Fruit fly (Drosophila melanogaster) whole organism, pupa: ENCODE measurements around the gene CG15249.

Experiments
- CG10348 ChIP-seq: fragments of 200-800 bp; sonication (Bioruptor generic); IDR thresholded peaks from 2 replicates; pipeline ENCODE4 v1.3.6; 2022; ENCODE audit warnings: missing biosample characterization, missing genetic modification characterization
- CG12605 ChIP-seq: fragments of 200-800 bp; sonication (Bioruptor generic); IDR thresholded peaks from 2 replicates; pipeline ENCODE4 v1.3.6; 2022; ENCODE audit warnings: missing biosample characterization, missing genetic modification characterization
- CG13204 ChIP-seq: fragments of 200-800 bp; sonication (Bioruptor generic); optimal IDR thresholded peaks from 2 replicates; lab custom pipeline; 2018; ENCODE audit warnings: missing biosample characterization, mild to moderate bottlenecking, missing genetic modification characterization, moderate library complexity
- CG14655 ChIP-seq: fragments of 200-800 bp; sonication (Bioruptor generic); optimal IDR thresholded peaks from 3 replicates; lab custom pipeline; 2017; ENCODE audit warnings: mild to moderate bottlenecking, missing biosample characterization, missing genetic modification reagents, missing genetic modification characterization
- CG15710 ChIP-seq: fragments of 200-800 bp; sonication (Bioruptor generic); optimal IDR thresholded peaks from 2 replicates; lab custom pipeline; 2018; ENCODE audit warnings: missing biosample characterization, mild to moderate bottlenecking, missing genetic modification characterization, moderate library complexity
- CG17806 ChIP-seq: fragments of 200-800 bp; sonication (Bioruptor generic); optimal IDR thresholded peaks from 2 replicates; lab custom pipeline; 2018; ENCODE audit warnings: missing biosample characterization, mild to moderate bottlenecking, missing genetic modification characterization, moderate library complexity
- CG32121 ChIP-seq: fragments of 200-800 bp; sonication (Bioruptor generic); IDR thresholded peaks from 2 replicates; pipeline ENCODE4 v1.3.6; 2022; ENCODE audit warnings: missing biosample characterization, missing genetic modification characterization
- CG34367 ChIP-seq: fragments of 200-800 bp; sonication (Bioruptor generic); optimal IDR thresholded peaks from 2 replicates; lab custom pipeline; 2018; ENCODE audit warnings: missing biosample characterization, mild to moderate bottlenecking, missing genetic modification characterization
- CG4496 ChIP-seq: fragments of 200-800 bp; sonication (Bioruptor generic); IDR thresholded peaks from 3 replicates; pipeline ENCODE4 v1.3.6; 2022; ENCODE audit warnings: missing biosample characterization, missing genetic modification characterization
- CG8159 ChIP-seq: fragments of 200-800 bp; sonication (Bioruptor generic); optimal IDR thresholded peaks from 3 replicates; lab custom pipeline; 2018; ENCODE audit warnings: missing biosample characterization, mild to moderate bottlenecking, missing genetic modification characterization, moderate library complexity
- CG8301 ChIP-seq: fragments of 200-800 bp; sonication (Bioruptor generic); optimal IDR thresholded peaks from 2 replicates; lab custom pipeline; 2018; ENCODE audit warnings: missing biosample characterization, mild to moderate bottlenecking, missing genetic modification characterization
- CG9948 ChIP-seq: fragments of 200-800 bp; sonication (Bioruptor generic); optimal IDR thresholded peaks from 2 replicates; lab custom pipeline; 2018; ENCODE audit warnings: missing biosample characterization, mild to moderate bottlenecking, missing genetic modification characterization, moderate library complexity
- D1 ChIP-seq: fragments of 200-800 bp; sonication (Bioruptor generic); optimal IDR thresholded peaks from 2 replicates; lab custom pipeline; 2018; ENCODE audit warnings: missing biosample characterization, mild to moderate bottlenecking, missing genetic modification characterization, moderate library complexity
- EcR ChIP-seq: fragments of 200-800 bp; sonication (Bioruptor generic); optimal IDR thresholded peaks from 3 replicates; lab custom pipeline; 2019; ENCODE audit warnings: missing biosample characterization, missing genetic modification characterization, mild to moderate bottlenecking, moderate library complexity, missing genetic modification reagents
- Ets98B ChIP-seq: fragments of 200-800 bp; sonication (Bioruptor generic); IDR thresholded peaks from 2 replicates; pipeline ENCODE4 v1.3.6; 2022; ENCODE audit warnings: missing biosample characterization, missing genetic modification characterization
- Pif1A ChIP-seq: fragments of 200-800 bp; sonication (Bioruptor generic); optimal IDR thresholded peaks from 3 replicates; lab custom pipeline; 2016; ENCODE audit warnings: missing biosample characterization, missing genetic modification characterization
- Pif1B ChIP-seq: fragments of 200-800 bp; sonication (Bioruptor generic); optimal IDR thresholded peaks from 3 replicates; lab custom pipeline; 2016; ENCODE audit warnings: missing biosample characterization, missing genetic modification characterization
- Snoo ChIP-seq: fragments of 200-800 bp; sonication (Bioruptor generic); optimal IDR thresholded peaks from 3 replicates; lab custom pipeline; 2017; ENCODE audit warnings: missing biosample characterization, mild to moderate bottlenecking, missing genetic modification characterization, inconsistent platforms
- fd96Ca ChIP-seq: fragments of 200-800 bp; sonication (Bioruptor generic); IDR thresholded peaks from 3 replicates; pipeline ENCODE4 v1.3.6; 2022; ENCODE audit warnings: missing biosample characterization, missing genetic modification characterization
- gl ChIP-seq: fragments of 200-800 bp; sonication (Bioruptor generic); optimal IDR thresholded peaks from 2 replicates; lab custom pipeline; 2018; ENCODE audit warnings: missing biosample characterization, mild to moderate bottlenecking, missing genetic modification characterization
- rn ChIP-seq: fragments of 200-800 bp; sonication (Bioruptor generic); IDR thresholded peaks from 2 replicates; pipeline ENCODE4 v1.3.6; 2022; ENCODE audit warnings: missing biosample characterization, missing genetic modification characterization

CG15249 gene

dm6 chrX:9879570-9879969, 19.8 kb downstream of the CG15249 start, which contains the start of gene CG9686:
Gene CG9686 (plus strand): TSS chrX:9879870.
- TF ChIP-seq Pif1A (no peak), EcR (GFP tag; lab: Kevin White, UChicago) (no peak), Ets98B (GFP tag; lab: Robert Waterston, UW) (no peak), CG13204 (GFP tag; lab: Kevin White, UChicago) (no peak), CG15710 (no peak), CG17806 (tag; lab: Kevin White, UChicago) (no peak), D1 (no peak), CG4496 (GFP tag; lab: Robert Waterston, UW) (no peak)

- TF ChIP-seq Snoo (tag; lab: Kevin White, UChicago) (no peak), rn (GFP tag; lab: Robert Waterston, UW) (no peak), gl (tag; lab: Kevin White, UChicago) (no peak), CG34367 (tag; lab: Kevin White, UChicago) (no peak), CG32121 (no peak), Ets98B (GFP tag; lab: Robert Waterston, UW) (no peak), CG13204 (GFP tag; lab: Kevin White, UChicago) (no peak), EcR (GFP tag; lab: Kevin White, UChicago) (no peak)
- TF ChIP-seq, all 21 proteins: peak for 0
Measured at dm6 chrX:9878125-9878524, 21.3 kb downstream of the CG15249 start, which contains the start of gene CG1468. Gene CG1468 (plus strand): TSS chrX:9878422.

- TF ChIP-seq CG32121 (no peak), Pif1B (no peak), CG14655 (no peak), fd96Ca (GFP tag; lab: Robert Waterston, UW) (no peak), CG8159 (tag; lab: Kevin White, UChicago) (no peak), EcR (GFP tag; lab: Kevin White, UChicago) (no peak), D1 (no peak), Ets98B (GFP tag; lab: Robert Waterston, UW) (no peak)
Measured at dm6 chrX:9877240-9877639, 22.1 kb downstream of the CG15249 start.

- TF ChIP-seq CG32121 (peak; percentile 76; the same call in 1 of the 2 replicates), Snoo (tag; lab: Kevin White, UChicago) (no peak), CG15710 (no peak), CG4496 (GFP tag; lab: Robert Waterston, UW) (peak; percentile 73), CG13204 (GFP tag; lab: Kevin White, UChicago) (no peak), Pif1A (peak; percentile 1), CG14655 (peak; percentile 12), rn (GFP tag; lab: Robert Waterston, UW) (peak; percentile 39; the same call in 1 of the 2 replicates), CG10348 (GFP tag; lab: Robert Waterston, UW) (0 out of 2 replicates have a peak, but pooled peaks have one; percentile 19), CG8301 (peak; percentile 18), Ets98B (GFP tag; lab: Robert Waterston, UW) (peak; percentile 81), fd96Ca (GFP tag; lab: Robert Waterston, UW) (no peak), CG12605 (GFP tag; lab: Robert Waterston, UW) (peak; percentile 25; the same call in 1 of the 2 replicates)
Measured at dm6 chrX:9875948-9876853, 23.2 kb downstream of the CG15249 start, which contains the start of gene CG15247. Gene CG15247 (minus strand): TSS chrX:9876672.

dm6 chrX:9873917-9874316, 25.5 kb downstream of the CG15249 start, which contains the start of gene CG32695:
Gene CG32695 (minus strand): TSS chrX:9874057.
- no peak for TF ChIP-seq rn (GFP tag; lab: Robert Waterston, UW)
- no peak for TF ChIP-seq Snoo (tag; lab: Kevin White, UChicago)
- no peak for TF ChIP-seq fd96Ca (GFP tag; lab: Robert Waterston, UW)
- no peak for TF ChIP-seq CG9948
- no peak for TF ChIP-seq CG15710
- no peak for TF ChIP-seq gl (tag; lab: Kevin White, UChicago)
- TF ChIP-seq CG34367 (tag; lab: Kevin White, UChicago), result no peak
- no peak for TF ChIP-seq Pif1B
- TF ChIP-seq CG12605 (GFP tag; lab: Robert Waterston, UW), result no peak
- TF ChIP-seq Pif1A, result no peak
- no peak for TF ChIP-seq CG8159 (tag; lab: Kevin White, UChicago)
- TF ChIP-seq CG4496 (GFP tag; lab: Robert Waterston, UW), result no peak
- TF ChIP-seq CG32121, result no peak
- no peak for TF ChIP-seq EcR (GFP tag; lab: Kevin White, UChicago)
- no peak for TF ChIP-seq D1
- no peak for TF ChIP-seq CG8301

- TF ChIP-seq EcR (GFP tag; lab: Kevin White, UChicago), result no peak
- 0 out of 3 replicates have a peak, but pooled peaks have one; percentile 33 for TF ChIP-seq fd96Ca (GFP tag; lab: Robert Waterston, UW)
- no peak for TF ChIP-seq CG9948
- TF ChIP-seq Ets98B (GFP tag; lab: Robert Waterston, UW), result 0 out of 2 replicates have a peak, but pooled peaks have one; percentile 16
- no peak for TF ChIP-seq CG4496 (GFP tag; lab: Robert Waterston, UW)
- TF ChIP-seq CG17806 (tag; lab: Kevin White, UChicago), result no peak
Measured at dm6 chrX:9871632-9872031, 27.8 kb downstream of the CG15249 start, which contains the start of gene CG45061. Gene CG45061 (minus strand): TSS chrX:9871702.
